Fruit fly (Drosophila melanogaster) whole organism, embryonic: ENCODE results near the gene fne.

Experiments used
- BEAF-32 ChIP-seq: fragments of 200-800 bp; sonication (Bioruptor generic); optimal IDR thresholded peaks from 3 replicates; lab custom pipeline; 2017; ENCODE audit warnings: missing biosample characterization, missing genetic modification characterization, mild to moderate bottlenecking, moderate library complexity, missing genetic modification reagents
- CG10431 ChIP-seq: fragments of 200-800 bp; sonication (Bioruptor generic); optimal IDR thresholded peaks from 3 replicates; lab custom pipeline; 2018; ENCODE audit warnings: missing biosample characterization, mild to moderate bottlenecking, missing genetic modification characterization
- CG10543 ChIP-seq: fragments of 200-800 bp; sonication (Bioruptor generic); optimal IDR thresholded peaks from 3 replicates; lab custom pipeline; 2017; ENCODE audit warnings: missing biosample characterization, mild to moderate bottlenecking, missing genetic modification characterization, moderate library complexity
- CG11398 ChIP-seq: fragments of 200-800 bp; sonication (Bioruptor generic); optimal IDR thresholded peaks from 2 replicates; lab custom pipeline; 2016; ENCODE audit warnings: missing biosample characterization, missing genetic modification characterization
- CG1233 ChIP-seq: fragments of 200-800 bp; sonication (Bioruptor generic); optimal IDR thresholded peaks from 4 replicates; lab custom pipeline; 2018; ENCODE audit warnings: missing biosample characterization, mild to moderate bottlenecking, missing genetic modification characterization
- CG14014 ChIP-seq: fragments of 200-800 bp; sonication (Bioruptor generic); IDR thresholded peaks from 2 replicates; pipeline ENCODE4 v1.3.6; 2022; ENCODE audit warnings: missing biosample characterization, missing genetic modification characterization
- CG14441 ChIP-seq: fragments of 200-800 bp; sonication (Bioruptor generic); IDR thresholded peaks from 2 replicates; pipeline ENCODE4 v1.3.6; 2022; ENCODE audit warnings: missing biosample characterization, missing genetic modification characterization
- CG14667 ChIP-seq: fragments of 200-800 bp; sonication (Bioruptor generic); IDR thresholded peaks from 2 replicates; pipeline ENCODE4 v1.3.6; 2022; ENCODE audit warnings: missing biosample characterization, missing genetic modification characterization
- CG14965 ChIP-seq: fragments of 200-800 bp; sonication (Bioruptor generic); optimal IDR thresholded peaks from 2 replicates; lab custom pipeline; 2016; ENCODE audit warnings: missing biosample characterization, missing genetic modification characterization, borderline replicate concordance
- CG1602 ChIP-seq: fragments of 200-800 bp; sonication (Bioruptor generic); optimal IDR thresholded peaks from 3 replicates; lab custom pipeline; 2016; ENCODE audit warnings: missing biosample characterization, missing genetic modification characterization
- CG17186 ChIP-seq: fragments of 200-800 bp; sonication (Bioruptor generic); optimal IDR thresholded peaks from 3 replicates; lab custom pipeline; 2017; ENCODE audit warnings: missing biosample characterization, missing genetic modification reagents, missing genetic modification characterization
- CG17385 ChIP-seq: fragments of 200-800 bp; sonication (Bioruptor generic); optimal IDR thresholded peaks from 3 replicates; lab custom pipeline; 2018; ENCODE audit warnings: missing biosample characterization, mild to moderate bottlenecking, missing genetic modification characterization
- CG18011 ChIP-seq: fragments of 200-800 bp; sonication (Bioruptor generic); optimal IDR thresholded peaks from 2 replicates; lab custom pipeline; 2017; ENCODE audit warnings: missing biosample characterization, missing genetic modification characterization, mild to moderate bottlenecking, moderate library complexity, missing genotype
- CG30020 ChIP-seq: fragments of 200-800 bp; optimal IDR thresholded peaks from 2 replicates; lab custom pipeline; 2019; ENCODE audit warnings: missing biosample characterization, mild to moderate bottlenecking, missing genetic modification characterization, moderate library complexity
- CG31365 ChIP-seq: fragments of 200-800 bp; sonication (Bioruptor generic); optimal IDR thresholded peaks from 2 replicates; lab custom pipeline; 2018; ENCODE audit warnings: missing biosample characterization, mild to moderate bottlenecking, missing genetic modification characterization
- CG32767 ChIP-seq: fragments of 200-800 bp; sonication (Bioruptor generic); IDR thresholded peaks from 2 replicates; pipeline ENCODE4 v1.3.6; 2022; ENCODE audit warnings: missing biosample characterization, missing genetic modification characterization
- CG33557 ChIP-seq: fragments of 200-800 bp; sonication (Bioruptor generic); optimal IDR thresholded peaks from 2 replicates; lab custom pipeline; 2019; ENCODE audit warnings: missing biosample characterization, mild to moderate bottlenecking, missing genetic modification characterization, moderate library complexity
- CG34224 ChIP-seq: fragments of 200-800 bp; sonication (Bioruptor generic); IDR thresholded peaks from 3 replicates; pipeline ENCODE4 v1.3.6; 2022; ENCODE audit warnings: missing biosample characterization, missing genetic modification characterization; ENCODE audit not compliant: partially characterized antibody
- CG4424 ChIP-seq: fragments of 200-800 bp; sonication (Bioruptor generic); optimal IDR thresholded peaks from 3 replicates; lab custom pipeline; 2016; ENCODE audit warnings: missing biosample characterization, missing genetic modification characterization
- CG6654 ChIP-seq: fragments of 200-800 bp; sonication (Bioruptor generic); optimal IDR thresholded peaks from 2 replicates; lab custom pipeline; 2017; ENCODE audit warnings: missing biosample characterization, mild to moderate bottlenecking, missing genetic modification characterization
- CG7556 ChIP-seq: fragments of 200-800 bp; sonication (Bioruptor generic); optimal IDR thresholded peaks from 2 replicates; lab custom pipeline; 2017; ENCODE audit warnings: missing biosample characterization, mild to moderate bottlenecking, missing genetic modification characterization
- CG7839 ChIP-seq: fragments of 200-800 bp; sonication (Bioruptor generic); optimal IDR thresholded peaks from 3 replicates; lab custom pipeline; 2018; ENCODE audit warnings: missing biosample characterization, mild to moderate bottlenecking, missing genetic modification characterization, moderate library complexity
- CG8388 ChIP-seq: fragments of 200-800 bp; sonication (Bioruptor generic); optimal IDR thresholded peaks from 2 replicates; lab custom pipeline; 2019; ENCODE audit warnings: missing biosample characterization, mild to moderate bottlenecking, missing genetic modification characterization, moderate library complexity
- CG9797 ChIP-seq: fragments of 200-800 bp; sonication (Bioruptor generic); optimal IDR thresholded peaks from 3 replicates; lab custom pipeline; 2018; ENCODE audit warnings: missing biosample characterization, mild to moderate bottlenecking, missing genetic modification characterization
- CHES-1-like ChIP-seq: fragments of 200-800 bp; sonication (Bioruptor generic); optimal IDR thresholded peaks from 2 replicates; lab custom pipeline; 2016; ENCODE audit warnings: missing biosample characterization, missing genetic modification characterization
- D19B ChIP-seq: fragments of 200-800 bp; sonication (Bioruptor generic); optimal IDR thresholded peaks from 2 replicates; lab custom pipeline; 2017; ENCODE audit warnings: missing biosample characterization, mild to moderate bottlenecking, missing genetic modification characterization
- Dek ChIP-seq: fragments of 200-800 bp; sonication (Bioruptor generic); optimal IDR thresholded peaks from 3 replicates; lab custom pipeline; 2019; ENCODE audit warnings: missing biosample characterization, mild to moderate bottlenecking, missing genetic modification characterization, moderate library complexity
- HHEX ChIP-seq: fragments of 200-800 bp; sonication (Bioruptor generic); optimal IDR thresholded peaks from 3 replicates; lab custom pipeline; 2017; ENCODE audit warnings: missing biosample characterization, mild to moderate bottlenecking, missing genetic modification characterization, missing genetic modification reagents
- HLH54F ChIP-seq: fragments of 200-800 bp; sonication (Bioruptor generic); optimal IDR thresholded peaks from 3 replicates; lab custom pipeline; 2016; ENCODE audit warnings: missing biosample characterization, missing genetic modification characterization
- Hsf ChIP-seq: fragments of 200-800 bp; sonication (Bioruptor generic); optimal IDR thresholded peaks from 3 replicates; lab custom pipeline; 2016; ENCODE audit warnings: missing biosample characterization, missing genetic modification characterization
- Pdp1 ChIP-seq, 2 experiments: fragments of 200-800 bp; sonication (Bioruptor generic); optimal IDR thresholded peaks; 3 replicates each; lab custom pipeline; 2016; ENCODE audit warnings: missing biosample characterization in 2 of 2, missing genetic modification characterization in 2 of 2, mild to moderate bottlenecking in 1 of 2, moderate library complexity in 1 of 2
- Ravus ChIP-seq: fragments of 200-800 bp; sonication (Bioruptor generic); IDR thresholded peaks from 2 replicates; pipeline ENCODE4 v1.3.6; 2022; ENCODE audit warnings: missing biosample characterization, missing genetic modification characterization
- chif ChIP-seq, 2 experiments: fragments of 200-800 bp; sonication (Bioruptor generic); optimal IDR thresholded peaks; 3 replicates each; lab custom pipeline; 2016; ENCODE audit warnings: missing biosample characterization in 2 of 2, missing genetic modification characterization in 2 of 2
- dan ChIP-seq: fragments of 200-800 bp; sonication (Bioruptor generic); IDR thresholded peaks from 2 replicates; pipeline ENCODE4 v1.3.6; 2022; ENCODE audit warnings: missing biosample characterization, missing genetic modification characterization
- exex ChIP-seq: fragments of 200-800 bp; sonication (Bioruptor generic); optimal IDR thresholded peaks from 4 replicates; lab custom pipeline; 2018; ENCODE audit warnings: missing biosample characterization, mild to moderate bottlenecking, missing genetic modification characterization, moderate library complexity
- fd96Cb ChIP-seq: fragments of 200-800 bp; sonication (Bioruptor generic); optimal IDR thresholded peaks from 2 replicates; lab custom pipeline; 2018; ENCODE audit warnings: missing biosample characterization, mild to moderate bottlenecking, missing genetic modification characterization, moderate library complexity
- gt ChIP-seq: fragments of 200-800 bp; sonication (Bioruptor generic); IDR thresholded peaks from 2 replicates; pipeline ENCODE4 v1.3.6; 2022; ENCODE audit warnings: missing biosample characterization, missing genetic modification characterization
- pan ChIP-seq, 4 experiments: fragments of >200 bp in 3 of 4; fragments of 200-800 bp in 1 of 4; sonication (Bioruptor generic) in 1 of 4; optimal IDR thresholded peaks in 3 of 4; IDR thresholded peaks in 1 of 4; 2 replicates each; pipeline versions ENCODE4 v1.3.6 to Lab custom; 2017 to 2022; ENCODE audit warnings: missing biosample characterization in 2 of 4, missing genetic modification characterization in 2 of 4, mixed read lengths in 1 of 4
- rib ChIP-seq: fragments of 200-800 bp; sonication (Bioruptor generic); IDR thresholded peaks from 2 replicates; pipeline ENCODE4 v1.3.6; 2022; ENCODE audit warnings: missing biosample characterization, missing genetic modification characterization
- seq ChIP-seq: fragments of 200-800 bp; sonication (Bioruptor generic); IDR thresholded peaks from 2 replicates; pipeline ENCODE4 v1.3.6; 2022; ENCODE audit warnings: missing biosample characterization, missing genetic modification characterization
- sim ChIP-seq: fragments of 200-800 bp; sonication (Bioruptor generic); IDR thresholded peaks from 2 replicates; pipeline ENCODE4 v1.3.6; 2022; ENCODE audit warnings: missing biosample characterization, missing genetic modification characterization
- sqz ChIP-seq: fragments of 200-800 bp; sonication (Bioruptor generic); optimal IDR thresholded peaks from 3 replicates; lab custom pipeline; 2018; ENCODE audit warnings: missing biosample characterization, mild to moderate bottlenecking, missing genetic modification characterization
- stwl ChIP-seq: fragments of 200-800 bp; sonication (Bioruptor generic); optimal IDR thresholded peaks from 3 replicates; lab custom pipeline; 2018; ENCODE audit warnings: missing biosample characterization, mild to moderate bottlenecking, missing genetic modification characterization, moderate library complexity
- tap ChIP-seq: fragments of 200-800 bp; optimal IDR thresholded peaks from 3 replicates; lab custom pipeline; 2019; ENCODE audit warnings: missing biosample characterization, mild to moderate bottlenecking, missing genetic modification characterization, moderate library complexity
- tgo ChIP-seq: fragments of 200-800 bp; sonication (Bioruptor generic); IDR thresholded peaks from 3 replicates; pipeline ENCODE4 v1.3.6; 2022; ENCODE audit warnings: missing biosample characterization, missing genetic modification characterization
- trem ChIP-seq: fragments of 200-800 bp; optimal IDR thresholded peaks from 3 replicates; lab custom pipeline; 2019; ENCODE audit warnings: missing biosample characterization, mild to moderate bottlenecking, missing genetic modification characterization, moderate library complexity
- unpg ChIP-seq: fragments of 200-800 bp; sonication (Bioruptor generic); optimal IDR thresholded peaks from 3 replicates; lab custom pipeline; 2018; ENCODE audit warnings: missing biosample characterization, mild to moderate bottlenecking, missing genetic modification characterization, moderate library complexity
- yki ChIP-seq: fragments of >200 bp; optimal IDR thresholded peaks from 3 replicates; lab custom pipeline; 2018

fne gene

DNA sequence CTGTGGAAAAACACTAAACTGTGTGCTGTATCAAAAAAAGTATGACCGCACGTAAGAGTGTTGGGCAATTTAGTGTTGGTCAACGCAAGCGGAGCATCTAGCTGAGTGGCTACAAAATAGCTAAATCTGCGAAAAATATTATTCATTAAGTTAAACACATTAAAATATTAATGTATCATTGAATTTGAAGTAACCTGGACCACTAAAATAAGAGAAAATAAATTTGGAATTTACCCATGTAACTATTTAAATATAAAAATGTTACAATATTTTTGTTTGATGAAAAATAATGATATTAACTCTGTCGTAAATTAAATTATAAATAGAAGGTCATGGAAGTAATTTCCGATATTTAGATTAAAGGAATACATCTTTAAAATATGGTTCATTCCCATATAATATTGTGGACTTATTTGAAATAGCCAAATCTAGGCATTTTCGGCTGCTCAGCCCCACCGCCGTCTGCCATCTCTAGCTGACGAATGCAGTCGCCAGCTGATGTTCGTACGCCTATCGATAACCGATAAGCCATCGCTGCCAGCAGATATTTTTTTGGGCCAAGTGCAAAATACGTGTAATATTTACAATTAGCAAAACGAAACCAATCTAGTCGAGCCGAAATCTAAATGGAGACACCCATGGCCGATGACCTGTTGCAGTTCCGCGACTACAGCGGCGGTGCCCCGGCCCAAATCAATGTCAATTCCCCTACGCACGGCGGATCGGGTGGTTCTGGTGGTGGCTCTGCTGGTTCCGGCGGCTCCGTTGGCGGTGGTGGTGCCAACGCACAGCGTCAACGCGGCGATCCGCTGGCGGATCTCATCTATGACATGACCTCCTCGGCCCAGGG is 7.5 kb upstream of the fne start, which contains the start of the genes Brms1 and CG4645 (continued):
- TF ChIP-seq yki (lab: Kevin White, UChicago) (no peak), CG32767 (GFP tag; lab: Robert Waterston, UW) (no peak), CG17385 (peak; percentile 30), CG34224 (GFP tag; lab: Robert Waterston, UW) (peak; percentile 44; the same call in 2 of the 3 replicates), Pdp1 (GFP tag; optimal IDR thresholded peaks at IDR 0.05; lab: Kevin White, UChicago) (peak; percentile 12 to 17), CG7556 (GFP tag; lab: Kevin White, UChicago) (peak; percentile 63), CG30020 (tag; lab: Kevin White, UChicago) (peak; percentile 48), sqz (GFP tag; lab: Kevin White, UChicago) (no peak), HHEX (peak; percentile 52), sim (GFP tag; lab: Robert Waterston, UW) (no peak), CG33557 (peak; percentile 40), HLH54F (GFP tag; lab: Kevin White, UChicago) (peak; percentile 56), CG7839 (peak; percentile 58), CG31365 (no peak), trem (tag; lab: Kevin White, UChicago) (peak; percentile 13), CG11398 (GFP tag; lab: Kevin White, UChicago) (no peak), CG8388 (peak; percentile 9), BEAF-32 (peak; percentile 61), CG9797 (GFP tag; lab: Kevin White, UChicago) (peak; percentile 66), tap (tag; lab: Kevin White, UChicago) (no peak), gt (GFP tag; lab: Robert Waterston, UW) (no peak), exex (tag; lab: Kevin White, UChicago) (peak; percentile 25), Ravus (GFP tag; lab: Robert Waterston, UW) (no peak), CG14441 (GFP tag; lab: Robert Waterston, UW) (peak; percentile 28; the same call in 1 of the 2 replicates), chif (GFP tag; optimal IDR thresholded peaks at IDR 0.05; lab: Kevin White, UChicago) (peak in 1 of 2 experiments; percentile 5), CG14014 (GFP tag; lab: Robert Waterston, UW) (no peak), rib (GFP tag; lab: Robert Waterston, UW) (no peak), CG14965 (GFP tag; lab: Kevin White, UChicago) (no peak), CHES-1-like (GFP tag; lab: Kevin White, UChicago) (no peak), CG18011 (GFP tag; lab: Kevin White, UChicago) (peak; percentile 35), fd96Cb (tag; lab: Kevin White, UChicago) (peak; percentile 28), CG17186 (GFP tag; lab: Kevin White, UChicago) (no peak), CG10543 (GFP tag; lab: Kevin White, UChicago) (peak; percentile 70), seq (GFP tag; lab: Robert Waterston, UW) (no peak), Dek (peak; percentile 55), CG6654 (GFP tag; lab: Kevin White, UChicago) (no peak), stwl (tag; lab: Kevin White, UChicago) (peak; percentile 8), pan (optimal IDR thresholded peaks at IDR 0.05; lab: Kevin White, UChicago) (no peak), pan (GFP tag; optimal IDR thresholded peaks at IDR 0.05 in 1 of 2, IDR thresholded peaks at IDR 0.05 in 1 of 2) (peak in 1 of 2 experiments; percentile 18), D19B (peak; percentile 12), CG1233 (GFP tag; lab: Kevin White, UChicago) (peak; percentile 3), unpg (no peak), CG4424 (peak; percentile 66), tgo (GFP tag; lab: Robert Waterston, UW) (0 out of 3 replicates have a peak, but pooled peaks have one; percentile 39), Hsf (GFP tag; lab: Kevin White, UChicago) (peak; percentile 45), CG14667 (GFP tag; lab: Robert Waterston, UW) (0 out of 2 replicates have a peak, but pooled peaks have one; percentile 21), CG1602 (peak; percentile 62), dan (no peak), CG10431 (GFP tag; lab: Kevin White, UChicago) (no peak)
